Fruit fly (Drosophila melanogaster): ENCODE data around the gene CG13674.

Gene CG13674

DNA sequence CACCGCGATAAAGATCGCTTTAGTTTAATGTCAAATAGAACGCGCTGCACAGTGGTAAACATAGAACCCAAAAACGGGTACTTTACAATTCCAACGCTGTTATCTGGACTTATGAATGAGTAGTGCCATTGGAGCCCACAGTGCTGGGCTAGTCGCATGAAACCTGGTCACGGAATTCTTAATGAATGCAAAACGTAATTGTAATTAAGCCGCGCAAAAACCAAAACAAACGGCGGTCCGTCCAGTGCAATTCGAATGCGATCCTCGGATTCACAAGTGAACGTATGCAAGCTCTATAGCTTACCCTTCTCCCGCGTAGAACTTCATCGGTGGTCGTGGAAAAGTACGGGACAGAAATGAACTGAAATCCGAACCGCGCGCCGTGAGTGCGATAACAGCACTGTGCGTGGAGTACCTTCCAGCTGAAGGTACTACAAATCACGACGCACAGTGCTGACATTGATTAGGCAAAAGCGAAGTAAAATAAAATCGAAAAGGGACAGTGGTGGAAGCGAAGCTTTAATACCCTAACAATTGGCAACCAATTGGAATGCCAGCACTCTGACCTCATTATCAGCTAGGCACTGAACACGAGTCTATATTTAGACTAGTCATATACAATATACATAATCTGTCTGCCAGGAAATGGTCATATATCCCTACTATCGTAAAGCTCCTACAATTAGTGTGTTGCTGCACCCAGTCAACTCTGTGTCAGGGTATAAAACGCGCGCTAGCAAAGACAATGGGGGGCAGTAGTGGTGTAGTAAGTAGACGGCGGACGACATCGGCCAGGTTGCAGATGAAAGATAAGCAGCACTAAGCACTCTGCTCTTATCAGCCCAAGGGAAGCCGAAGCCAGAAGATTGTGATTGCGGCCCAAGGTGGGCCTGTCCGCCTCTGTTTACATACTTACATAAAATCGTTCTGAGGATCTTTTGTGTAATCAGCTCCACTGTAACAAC lies 33.2 kb downstream of the CG13674 start (continued):
- TF ChIP-seq CG42726 (GFP tag; IDR thresholded peaks at IDR 0.05; ENCODE audit: partially characterized antibody), result no peak

DNA sequence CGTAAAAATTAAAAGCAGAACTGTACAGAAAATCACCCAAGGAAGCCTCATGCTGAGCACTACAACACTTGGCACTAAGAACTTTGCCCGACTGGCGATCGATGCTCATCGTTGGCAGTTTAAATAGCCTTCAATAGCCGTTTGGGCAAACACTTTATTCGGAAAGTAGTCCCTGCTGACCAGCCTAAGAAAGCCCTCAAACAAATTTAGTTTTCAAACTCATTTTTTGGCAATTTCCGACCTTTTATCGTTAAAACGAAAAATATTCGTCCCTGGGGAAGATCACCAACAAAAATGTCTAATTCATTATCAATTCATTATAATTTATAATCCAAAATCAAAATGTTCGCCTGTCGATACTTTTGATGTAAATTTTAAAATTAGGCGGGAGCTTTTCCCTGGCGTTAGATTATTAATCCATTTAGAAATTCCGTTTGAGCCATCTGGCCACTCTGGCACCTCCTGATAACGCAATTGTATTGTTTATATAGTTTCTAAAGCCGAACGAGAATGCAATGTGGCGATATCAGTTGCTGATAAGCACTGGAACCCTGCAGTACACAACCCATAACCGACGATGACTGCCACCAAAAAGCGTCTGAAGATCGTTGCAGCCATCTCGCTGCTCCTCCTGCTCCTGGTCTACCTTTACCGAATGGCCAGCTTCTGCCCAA lies 38.2 kb downstream of the CG13674 start, which contains the start of the genes mthl7 and Uxs:
Gene mthl7, minus strand, starts transcription at position 51 of the 674 bp plus-strand sequence.
Gene Uxs, plus strand, starts transcription at position 460 of the 674 bp plus-strand sequence.
- no peak for TF ChIP-seq Sox100B (GFP tag; optimal IDR thresholded peaks at IDR 0.05)
- TF ChIP-seq gfzf (GFP tag; optimal IDR thresholded peaks at IDR 0.05), result peak; percentile 84
- peak; percentile 55 for TF ChIP-seq bigmax (GFP tag; optimal IDR thresholded peaks at IDR 0.05)
- peak; percentile 30; the same call in 1 of the 2 replicates for TF ChIP-seq amos (GFP tag; IDR thresholded peaks at IDR 0.05; ENCODE audit: partially characterized antibody)
- peak; percentile 63 for TF ChIP-seq BEAF-32 (GFP tag; optimal IDR thresholded peaks at IDR 0.05)
- TF ChIP-seq CG12659 (GFP tag; optimal IDR thresholded peaks at IDR 0.05), result peak; percentile 1
- peak; percentile 36; the same call in 1 of the 2 replicates for TF ChIP-seq CG42726 (GFP tag; IDR thresholded peaks at IDR 0.05; ENCODE audit: partially characterized antibody)
- TF ChIP-seq CG14710 (tag; optimal IDR thresholded peaks at IDR 0.05), result peak; percentile 4
- peak; percentile 36 for TF ChIP-seq Med (GFP tag)
- no peak for TF ChIP-seq CG4617 (GFP tag; optimal IDR thresholded peaks at IDR 0.05; ENCODE audit: borderline replicate concordance)
- TF ChIP-seq CG7963 (GFP tag; IDR thresholded peaks at IDR 0.05; ENCODE audit: partially characterized antibody), result 0 out of 3 replicates have a peak, but pooled peaks have one; percentile 29
- TF ChIP-seq E2f2 (GFP tag; IDR thresholded peaks at IDR 0.05), result peak; percentile 95
- TF ChIP-seq CG17829 (tag; optimal IDR thresholded peaks at IDR 0.05), result no peak
- TF ChIP-seq CG13894 (tag; optimal IDR thresholded peaks at IDR 0.05), result no peak
- TF ChIP-seq sr (GFP tag; IDR thresholded peaks at IDR 0.05), result no peak
- TF ChIP-seq CG34224 (GFP tag; IDR thresholded peaks at IDR 0.05; ENCODE audit: partially characterized antibody), result peak; percentile 45; the same call in 2 of the 3 replicates
- TF ChIP-seq HmgZ (tag; optimal IDR thresholded peaks at IDR 0.05), result peak; percentile 9
- TF ChIP-seq grn (GFP tag; optimal IDR thresholded peaks at IDR 0.05), result peak; percentile 51
- peak; percentile 47 for TF ChIP-seq Dref (GFP tag; IDR thresholded peaks at IDR 0.05)
- no peak for TF ChIP-seq Poxn (GFP tag; IDR thresholded peaks at IDR 0.05)
- TF ChIP-seq CG10267 (tag; optimal IDR thresholded peaks at IDR 0.05), result no peak
- TF ChIP-seq B-H1 (GFP tag; IDR thresholded peaks at IDR 0.05), result no peak
- peak; percentile 70 for TF ChIP-seq pzg (GFP tag; optimal IDR thresholded peaks at IDR 0.05)
- no peak for TF ChIP-seq Lim3 (GFP tag; IDR thresholded peaks at IDR 0.05)
- TF ChIP-seq Nf-YA (GFP tag; IDR thresholded peaks at IDR 0.05), result no peak
- no peak for TF ChIP-seq CG14441 (GFP tag; IDR thresholded peaks at IDR 0.05)
- peak; percentile 45 for TF ChIP-seq CG15514 (GFP tag; optimal IDR thresholded peaks at IDR 0.05)
- 0 out of 2 replicates have a peak, but pooled peaks have one; percentile 10 for TF ChIP-seq vvl (GFP tag; IDR thresholded peaks at IDR 0.05)
- 0 out of 3 replicates have a peak, but pooled peaks have one; percentile 46 for TF ChIP-seq Doc3 (GFP tag; IDR thresholded peaks at IDR 0.05; ENCODE audit: partially characterized antibody)
- TF ChIP-seq ac (GFP tag; optimal IDR thresholded peaks at IDR 0.05), result no peak
- peak; percentile 35; the same call in 1 of the 3 replicates for TF ChIP-seq knrl (GFP tag; IDR thresholded peaks at IDR 0.05; ENCODE audit: partially characterized antibody)
- TF ChIP-seq CG34376 (GFP tag; optimal IDR thresholded peaks at IDR 0.05), result peak; percentile 1
- TF ChIP-seq CG13287 (GFP tag; IDR thresholded peaks at IDR 0.05; ENCODE audit: partially characterized antibody), result peak; percentile 67
- peak; percentile 72 for TF ChIP-seq GATAe (GFP tag; conservative IDR thresholded peaks at IDR 0.05)
- TF ChIP-seq Pdp1 (GFP tag; optimal IDR thresholded peaks at IDR 0.05), result peak in 1 of 2 experiments; percentile 34
- peak; percentile 47 for TF ChIP-seq CG1603 (tag; optimal IDR thresholded peaks at IDR 0.05)
- peak; percentile 4 for TF ChIP-seq stwl (tag; optimal IDR thresholded peaks at IDR 0.05)
- no peak for TF ChIP-seq row (GFP tag; IDR thresholded peaks at IDR 0.05)
- TF ChIP-seq B-H2 (GFP tag; optimal IDR thresholded peaks at IDR 0.05), result no peak
- TF ChIP-seq psq (GFP tag; optimal IDR thresholded peaks at IDR 0.05), result no peak
- TF ChIP-seq YL-1 (GFP tag; optimal IDR thresholded peaks at IDR 0.05), result peak; percentile 46
- no peak for TF ChIP-seq danr (GFP tag; IDR thresholded peaks at IDR 0.05)
- TF ChIP-seq cg (GFP tag; optimal IDR thresholded peaks at IDR 0.05), result no peak

Data from whole organism, embryonic.